Worm (Caenorhabditis elegans) whole organism, L4/young adult: ENCODE results near the gene Y22D7AR.3.

ENCODE experiments used
- dao-5 ChIP-seq: sonication (generic microtip); optimal IDR thresholded peaks from 2 replicates; lab custom pipeline; 2016; ENCODE audit warnings: missing genotype, missing genetic modification characterization, moderate library complexity, missing compliant biosample characterization
- him-1 ChIP-seq: sonication (generic microtip); optimal IDR thresholded peaks from 2 replicates; lab custom pipeline; 2016; ENCODE audit warnings: missing genotype, missing genetic modification reagents, missing genetic modification characterization, missing compliant biosample characterization

ce11 chrIII:1674760-1675159 is 9.1 kb upstream of the Y22D7AR.3 start:
- no peak for TF ChIP-seq him-1 (tag; lab: Kevin White, UChicago)
- no peak for TF ChIP-seq dao-5
